Fruit fly (Drosophila melanogaster) S2 (cell line): ENCODE measurements around the gene frc.
A peak's percentile ranks its signal among the peaks of the same experiment; 100 is the strongest.

Source experiments
- CG8478 ChIP-seq: fragments of >200 bp; optimal IDR thresholded peaks from 2 replicates; lab custom pipeline; 2018
- CTCF ChIP-seq, 2 experiments: fragments of >200 bp; optimal IDR thresholded peaks; 2 replicates each; lab custom pipeline; 2018

dm6 chr3L:17470110-17470509, 37.1 kb upstream of the frc start, which contains the start of gene SecCl:
- no peak for TF ChIP-seq CG8478
- peak; percentile 60 to 67 for TF ChIP-seq CTCF (optimal IDR thresholded peaks at IDR 0.05; lab: Kevin White, UChicago)
